Worm (Caenorhabditis elegans): ENCODE data around the gene frpr-5.

The frpr-5 gene

ce11 chrV:13499227-13499626 is 36.7 kb downstream of the frpr-5 start:
- no peak for TF ChIP-seq C08G9.2 (tag; optimal IDR thresholded peaks at IDR 0.05)
- TF ChIP-seq sox-4 (tag; optimal IDR thresholded peaks at IDR 0.05), result no peak
- TF ChIP-seq pqm-1 (tag; optimal IDR thresholded peaks at IDR 0.05), result no peak
- TF ChIP-seq hlh-30 (tag; optimal IDR thresholded peaks at IDR 0.05; ENCODE audit: insufficient read depth), result no peak
- no peak for TF ChIP-seq sdc-2 (tag; optimal IDR thresholded peaks at IDR 0.05)
- no peak for TF ChIP-seq ceh-24 (tag; optimal IDR thresholded peaks at IDR 0.05)
- no peak for TF ChIP-seq ref-2 (tag; optimal IDR thresholded peaks at IDR 0.05)
- TF ChIP-seq ama-1 (optimal IDR thresholded peaks at IDR 0.05), result no peak
- TF ChIP-seq ztf-16 (tag; optimal IDR thresholded peaks at IDR 0.05), result no peak
- TF ChIP-seq gmeb-2 (tag; optimal IDR thresholded peaks at IDR 0.05), result no peak
- TF ChIP-seq unc-86 (tag; optimal IDR thresholded peaks at IDR 0.05), result no peak
- TF ChIP-seq K02D7.2 (tag; optimal IDR thresholded peaks at IDR 0.05), result no peak
- TF ChIP-seq pros-1 (tag; optimal IDR thresholded peaks at IDR 0.05), result no peak
- TF ChIP-seq pax-1 (tag; optimal IDR thresholded peaks at IDR 0.05), result no peak
- no peak for TF ChIP-seq ceh-6 (GFP tag; optimal IDR thresholded peaks at IDR 0.05)
- no peak for TF ChIP-seq fax-1 (tag; optimal IDR thresholded peaks at IDR 0.05)
- TF ChIP-seq madf-2 (tag; optimal IDR thresholded peaks at IDR 0.05), result no peak
- no peak for TF ChIP-seq hlh-6 (tag; optimal IDR thresholded peaks at IDR 0.05)
- no peak for TF ChIP-seq ceh-34 (tag; optimal IDR thresholded peaks at IDR 0.05)

DNA sequence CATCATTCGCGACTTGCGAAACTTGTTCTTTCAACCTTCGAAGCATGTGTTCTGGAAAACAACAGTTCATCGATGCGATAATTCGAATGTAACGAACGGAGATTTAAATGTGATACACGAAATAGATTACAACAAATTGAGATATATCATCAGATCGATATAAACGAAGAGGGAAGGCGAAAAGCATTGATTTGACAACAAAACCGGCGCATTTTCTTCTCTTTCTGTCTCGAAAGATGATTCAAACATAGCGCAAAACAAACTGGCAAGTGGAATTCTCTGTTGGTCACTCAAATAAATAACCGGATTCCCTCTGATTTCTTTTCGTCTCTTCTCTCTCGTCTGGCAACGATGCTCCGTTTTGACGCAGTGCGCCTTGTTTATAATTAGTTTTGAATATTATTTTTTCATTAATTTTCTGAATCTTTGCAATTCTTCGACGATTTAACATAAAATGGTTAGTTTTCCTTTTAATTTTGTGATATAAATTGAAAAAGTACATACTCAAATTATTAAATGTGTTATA is 38.5 kb downstream of the frpr-5 start, which contains the start of the genes eea-1 and gut-2:
Gene eea-1 (minus strand): TSS at position 51 of the 526 bp plus-strand sequence.
Gene gut-2 (plus strand): TSS at position 369 of the 526 bp plus-strand sequence.
- peak; percentile 15 for TF ChIP-seq ceh-14 (tag; optimal IDR thresholded peaks at IDR 0.05)
- TF ChIP-seq ceh-9 (tag; optimal IDR thresholded peaks at IDR 0.05), result no peak
- no peak for TF ChIP-seq pax-1 (tag; optimal IDR thresholded peaks at IDR 0.05)
- TF ChIP-seq unc-55 (GFP tag; optimal IDR thresholded peaks at IDR 0.05), result peak; percentile 25
- TF ChIP-seq ceh-31 (tag; optimal IDR thresholded peaks at IDR 0.05), result peak; percentile 17
- peak; percentile 49 for TF ChIP-seq nfya-1 (tag; optimal IDR thresholded peaks at IDR 0.05)

ce11 chrV:13489830-13490229 is 46.1 kb downstream of the frpr-5 start, which contains the start of gene T10G3.3:
Gene T10G3.3 (minus strand): TSS chrV:13490199.
- TF ChIP-seq fkh-10 (GFP tag; optimal IDR thresholded peaks at IDR 0.05) (no peak), ahr-1 (tag; optimal IDR thresholded peaks at IDR 0.05) (no peak), ceh-6 (GFP tag; optimal IDR thresholded peaks at IDR 0.05) (no peak), syd-9 (tag; optimal IDR thresholded peaks at IDR 0.05) (no peak), ceh-14 (tag; optimal IDR thresholded peaks at IDR 0.05) (no peak)

ce11 chrV:13488297-13488803 is 47.6 kb downstream of the frpr-5 start:
- TF ChIP-seq ceh-34 (tag; optimal IDR thresholded peaks at IDR 0.05) (no peak), lim-6 (tag; optimal IDR thresholded peaks at IDR 0.05) (no peak), syd-9 (tag; optimal IDR thresholded peaks at IDR 0.05) (no peak), ceh-6 (GFP tag; optimal IDR thresholded peaks at IDR 0.05) (no peak), hlh-8 (tag; optimal IDR thresholded peaks at IDR 0.05) (no peak), nhr-11 (tag; optimal IDR thresholded peaks at IDR 0.05) (no peak), Y22D7AL.16 (tag; optimal IDR thresholded peaks at IDR 0.05) (no peak), ceh-2 (tag; optimal IDR thresholded peaks at IDR 0.05) (no peak)

ce11 chrV:13485732-13486131 is 50.2 kb downstream of the frpr-5 start:
- TF ChIP-seq Y22D7AL.16 (tag; optimal IDR thresholded peaks at IDR 0.05) (no peak), sdc-2 (tag; optimal IDR thresholded peaks at IDR 0.05) (no peak), C38D4.7 (GFP tag; optimal IDR thresholded peaks at IDR 0.05) (no peak), C08G9.2 (tag; optimal IDR thresholded peaks at IDR 0.05) (no peak), ceh-45 (GFP tag; IDR thresholded peaks at IDR 0.05) (no peak), rnt-1 (tag; optimal IDR thresholded peaks at IDR 0.05) (no peak), F13H6.1 (tag; optimal IDR thresholded peaks at IDR 0.05) (no peak), hlh-8 (tag; optimal IDR thresholded peaks at IDR 0.05) (no peak), tbx-7 (tag; optimal IDR thresholded peaks at IDR 0.05) (no peak), ahr-1 (tag; optimal IDR thresholded peaks at IDR 0.05) (no peak), mec-3 (tag; optimal IDR thresholded peaks at IDR 0.05; ENCODE audit: borderline replicate concordance) (no peak), zip-5 (tag; optimal IDR thresholded peaks at IDR 0.05) (no peak), nfya-1 (tag; optimal IDR thresholded peaks at IDR 0.05) (no peak), ceh-18 (tag; optimal IDR thresholded peaks at IDR 0.05) (no peak), ceh-9 (tag; optimal IDR thresholded peaks at IDR 0.05) (no peak), unc-86 (tag; optimal IDR thresholded peaks at IDR 0.05) (no peak), nhr-232 (tag; optimal IDR thresholded peaks at IDR 0.05) (no peak), odd-2 (tag; optimal IDR thresholded peaks at IDR 0.05) (no peak), fkh-6 (tag; optimal IDR thresholded peaks at IDR 0.05) (no peak), ceh-2 (tag; optimal IDR thresholded peaks at IDR 0.05) (no peak)
